Comparison of ENCODE assay signal across 5 fruit fly cellular contexts in the genomic region with DNA sequence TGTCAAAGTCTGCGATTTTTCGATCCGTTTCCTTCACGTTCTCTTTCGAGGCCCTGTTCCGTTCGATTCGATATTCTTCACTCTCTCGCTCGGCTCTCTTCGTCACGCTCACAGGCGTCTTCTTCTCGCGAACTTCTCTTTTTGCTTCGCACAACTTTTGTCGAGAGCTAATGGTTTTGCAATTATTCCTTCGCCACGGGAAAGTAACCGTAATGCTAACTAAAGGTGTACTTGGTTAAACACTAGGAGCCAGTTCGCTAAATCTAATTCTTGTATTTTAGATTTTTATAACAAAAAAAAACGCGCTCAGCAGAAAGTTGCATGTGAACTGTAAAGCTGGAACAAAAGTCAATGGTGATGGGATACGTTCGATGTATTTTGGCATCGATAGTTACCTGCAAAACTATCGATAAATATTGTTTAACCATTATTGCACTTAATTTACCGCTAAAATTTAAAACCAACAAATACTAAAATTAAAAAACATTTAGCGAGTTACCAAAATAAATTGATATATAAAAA.
TF ChIP-seq lines count a peak whose summit lies in the region.

A gene (minus strand): TSS at position 355 of the 522 bp plus-strand sequence.

- TF ChIP-seq CTCF in whole organism, embryonic (GFP tag; optimal IDR thresholded peaks at IDR 0.05; lab: Kevin White, UChicago): no peak

TF ChIP-seq in whole organism, adult, 20 proteins besides CTCF, POLR2A, EP300 and RAD21:
- TF ChIP-seq Mnt (GFP tag; optimal IDR thresholded peaks at IDR 0.05; lab: Kevin White, UChicago) (peak; percentile 72), CG7101 (tag; optimal IDR thresholded peaks at IDR 0.05; lab: Kevin White, UChicago) (peak; percentile 26), CG14711 (tag; optimal IDR thresholded peaks at IDR 0.05; lab: Kevin White, UChicago) (peak; percentile 35), bab1 (GFP tag; optimal IDR thresholded peaks at IDR 0.05; lab: Kevin White, UChicago) (peak; percentile 55), CG5204 (GFP tag; optimal IDR thresholded peaks at IDR 0.05; lab: Kevin White, UChicago) (no peak), pad (GFP tag; optimal IDR thresholded peaks at IDR 0.05; lab: Kevin White, UChicago) (no peak), tj (GFP tag; optimal IDR thresholded peaks at IDR 0.05; lab: Kevin White, UChicago) (peak; percentile 75)

TF ChIP-seq in whole organism, embryonic, 481 proteins besides CTCF, POLR2A, EP300 and RAD21 (continues in another document):
- TF ChIP-seq CG7372 (GFP tag; IDR thresholded peaks at IDR 0.05; lab: Robert Waterston, UW): no peak
- no peak for TF ChIP-seq PHDP (tag; optimal IDR thresholded peaks at IDR 0.05; lab: Kevin White, UChicago)
- peak; percentile 18; the same call in 1 of the 3 replicates for TF ChIP-seq mld (GFP tag; IDR thresholded peaks at IDR 0.05; lab: Robert Waterston, UW; ENCODE audit: partially characterized antibody)
- peak; percentile 17 for TF ChIP-seq YL-1 (GFP tag; optimal IDR thresholded peaks at IDR 0.05; lab: Kevin White, UChicago)
- TF ChIP-seq Ravus (GFP tag; IDR thresholded peaks at IDR 0.05; lab: Robert Waterston, UW): no peak
- no peak for TF ChIP-seq cas (GFP tag; IDR thresholded peaks at IDR 0.05; lab: Robert Waterston, UW)
- peak; percentile 89 for TF ChIP-seq Bgb (GFP tag; IDR thresholded peaks at IDR 0.05; lab: Robert Waterston, UW; ENCODE audit: partially characterized antibody)
- no peak for TF ChIP-seq maf-S (GFP tag; optimal IDR thresholded peaks at IDR 0.05; lab: Kevin White, UChicago)
- TF ChIP-seq HHEX (GFP tag; optimal IDR thresholded peaks at IDR 0.05; lab: Kevin White, UChicago): no peak
- TF ChIP-seq TFAM (GFP tag; optimal IDR thresholded peaks at IDR 0.05; lab: Kevin White, UChicago): no peak
- TF ChIP-seq corto (GFP tag; optimal IDR thresholded peaks at IDR 0.05; lab: Kevin White, UChicago): no peak
- TF ChIP-seq CG14441 (GFP tag; IDR thresholded peaks at IDR 0.05; lab: Robert Waterston, UW): no peak
- no peak for TF ChIP-seq CG10959 (GFP tag; IDR thresholded peaks at IDR 0.05; lab: Robert Waterston, UW)
- TF ChIP-seq slou (GFP tag; optimal IDR thresholded peaks at IDR 0.05; lab: Kevin White, UChicago): no peak
- TF ChIP-seq CG8944 (GFP tag; optimal IDR thresholded peaks at IDR 0.05; lab: Kevin White, UChicago): no peak
- TF ChIP-seq Drgx (GFP tag; IDR thresholded peaks at IDR 0.05; lab: Robert Waterston, UW): no peak
- peak; percentile 56 for TF ChIP-seq sens (GFP tag; lab: Kevin White, UChicago)
- TF ChIP-seq jumu (GFP tag; optimal IDR thresholded peaks at IDR 0.05; lab: Kevin White, UChicago): no peak
- no peak for TF ChIP-seq sens-2 (GFP tag; IDR thresholded peaks at IDR 0.05; lab: Robert Waterston, UW)
- TF ChIP-seq H15 (GFP tag; IDR thresholded peaks at IDR 0.05; lab: Robert Waterston, UW): no peak

TF ChIP-seq in whole organism, prepupa, 60 proteins besides CTCF, POLR2A, EP300 and RAD21:
- TF ChIP-seq Sox14 (GFP tag; optimal IDR thresholded peaks at IDR 0.05; lab: Kevin White, UChicago) (peak; percentile 11), CG8119 (GFP tag; IDR thresholded peaks at IDR 0.05; lab: Robert Waterston, UW) (peak; percentile 26; the same call in 1 of the 3 replicates), Eip78C (GFP tag; lab: Kevin White, UChicago) (peak; percentile 44), spab (GFP tag; optimal IDR thresholded peaks at IDR 0.05; lab: Kevin White, UChicago) (no peak), ss (GFP tag; optimal IDR thresholded peaks at IDR 0.05; lab: Kevin White, UChicago) (peak in 1 of 2 experiments; percentile 21), svp (GFP tag; lab: Kevin White, UChicago) (peak; percentile 62), CG7368 (GFP tag; optimal IDR thresholded peaks at IDR 0.05; lab: Kevin White, UChicago) (no peak)

TF ChIP-seq in whole organism, pupa, 21 proteins besides CTCF, POLR2A, EP300 and RAD21:
- TF ChIP-seq CG14655 (GFP tag; optimal IDR thresholded peaks at IDR 0.05; lab: Kevin White, UChicago): no peak
- 0 out of 2 replicates have a peak, but pooled peaks have one; percentile 4 for TF ChIP-seq Ets98B (GFP tag; IDR thresholded peaks at IDR 0.05; lab: Robert Waterston, UW)
- TF ChIP-seq CG9948 (tag; optimal IDR thresholded peaks at IDR 0.05; lab: Kevin White, UChicago): no peak
- no peak for TF ChIP-seq CG13204 (GFP tag; optimal IDR thresholded peaks at IDR 0.05; lab: Kevin White, UChicago)
- TF ChIP-seq CG10348 (GFP tag; IDR thresholded peaks at IDR 0.05; lab: Robert Waterston, UW): no peak
- TF ChIP-seq CG32121 (GFP tag; IDR thresholded peaks at IDR 0.05; lab: Robert Waterston, UW): peak; percentile 25; the same call in 1 of the 2 replicates
- peak; percentile 31; the same call in 1 of the 2 replicates for TF ChIP-seq CG12605 (GFP tag; IDR thresholded peaks at IDR 0.05; lab: Robert Waterston, UW)
- TF ChIP-seq Pif1B (GFP tag; optimal IDR thresholded peaks at IDR 0.05; lab: Kevin White, UChicago): peak; percentile 0
- no peak for TF ChIP-seq Pif1A (GFP tag; optimal IDR thresholded peaks at IDR 0.05; lab: Kevin White, UChicago)

TF ChIP-seq in whole organism, wandering third instar larva, 38 proteins besides CTCF, POLR2A, EP300 and RAD21:
- no peak for TF ChIP-seq ey (GFP tag; optimal IDR thresholded peaks at IDR 0.05; lab: Kevin White, UChicago)
- no peak for TF ChIP-seq N (GFP tag; optimal IDR thresholded peaks at IDR 0.05; lab: Kevin White, UChicago)
- no peak for TF ChIP-seq Abd-B (GFP tag; optimal IDR thresholded peaks at IDR 0.05; lab: Kevin White, UChicago)
- TF ChIP-seq Dif (GFP tag; optimal IDR thresholded peaks at IDR 0.05; lab: Kevin White, UChicago; ENCODE audit: partially characterized antibody): peak; percentile 54
- TF ChIP-seq CG9705 (GFP tag; optimal IDR thresholded peaks at IDR 0.05; lab: Kevin White, UChicago): no peak
- TF ChIP-seq Sp1 (GFP tag; optimal IDR thresholded peaks at IDR 0.05; lab: Kevin White, UChicago): peak; percentile 8
- TF ChIP-seq dmrt93B (GFP tag; optimal IDR thresholded peaks at IDR 0.05; lab: Kevin White, UChicago): no peak
- TF ChIP-seq br (GFP tag; optimal IDR thresholded peaks at IDR 0.05; lab: Kevin White, UChicago): no peak
- TF ChIP-seq dsf (GFP tag; optimal IDR thresholded peaks at IDR 0.05; lab: Kevin White, UChicago; ENCODE audit: borderline replicate concordance): no peak
- peak; percentile 4 for TF ChIP-seq rgr (GFP tag; optimal IDR thresholded peaks at IDR 0.05; lab: Kevin White, UChicago)
- no peak for TF ChIP-seq Hnf4 (GFP tag; optimal IDR thresholded peaks at IDR 0.05; lab: Kevin White, UChicago)
- no peak for TF ChIP-seq CG32264 (GFP tag; optimal IDR thresholded peaks at IDR 0.05; lab: Kevin White, UChicago)
- TF ChIP-seq Hr83 (GFP tag; optimal IDR thresholded peaks at IDR 0.05; lab: Kevin White, UChicago; ENCODE audit: poor library complexity, severe bottlenecking): no peak
- no peak for TF ChIP-seq Dfd (GFP tag; optimal IDR thresholded peaks at IDR 0.05; lab: Kevin White, UChicago)
- TF ChIP-seq lola (GFP tag; optimal IDR thresholded peaks at IDR 0.05; lab: Kevin White, UChicago): no peak
- TF ChIP-seq tai (GFP tag; optimal IDR thresholded peaks at IDR 0.05; lab: Kevin White, UChicago): no peak
- TF ChIP-seq Rel (GFP tag; optimal IDR thresholded peaks at IDR 0.05; lab: Kevin White, UChicago): no peak
- TF ChIP-seq Rel (tag; optimal IDR thresholded peaks at IDR 0.05; lab: Kevin White, UChicago): no peak
- no peak for TF ChIP-seq OdsH (GFP tag; optimal IDR thresholded peaks at IDR 0.05; lab: Kevin White, UChicago)
- no peak for TF ChIP-seq CrebA (GFP tag; optimal IDR thresholded peaks at IDR 0.05; lab: Kevin White, UChicago; ENCODE audit: borderline replicate concordance)
- TF ChIP-seq fru (GFP tag; optimal IDR thresholded peaks at IDR 0.05; lab: Kevin White, UChicago): no peak
- peak; percentile 7 for TF ChIP-seq h (GFP tag; optimal IDR thresholded peaks at IDR 0.05; lab: Kevin White, UChicago)
- peak; percentile 7 to 47 for TF ChIP-seq dl (GFP tag; optimal IDR thresholded peaks at IDR 0.05; lab: Kevin White, UChicago; ENCODE audit: insufficient read depth in 1 of 2, partially characterized antibody in 2 of 2)
- TF ChIP-seq brk (GFP tag; optimal IDR thresholded peaks at IDR 0.05; lab: Kevin White, UChicago): peak; percentile 34
- TF ChIP-seq Myc (optimal IDR thresholded peaks at IDR 0.05; lab: Kevin White, UChicago): no peak
- TF ChIP-seq sv (GFP tag; optimal IDR thresholded peaks at IDR 0.05; lab: Kevin White, UChicago): no peak
- no peak for TF ChIP-seq GATAd (GFP tag; optimal IDR thresholded peaks at IDR 0.05; lab: Kevin White, UChicago)
- TF ChIP-seq Mio (GFP tag; optimal IDR thresholded peaks at IDR 0.05; lab: Kevin White, UChicago): peak; percentile 7
- no peak for TF ChIP-seq sage (GFP tag; optimal IDR thresholded peaks at IDR 0.05; lab: Kevin White, UChicago)
- no peak for TF ChIP-seq Jra (GFP tag; optimal IDR thresholded peaks at IDR 0.05; lab: Kevin White, UChicago)
- TF ChIP-seq HLH106 (tag; optimal IDR thresholded peaks at IDR 0.05; lab: Kevin White, UChicago): no peak
- TF ChIP-seq jim (GFP tag; optimal IDR thresholded peaks at IDR 0.05; lab: Kevin White, UChicago): no peak
- TF ChIP-seq foxo (GFP tag; optimal IDR thresholded peaks at IDR 0.05; lab: Kevin White, UChicago): no peak
- no peak for TF ChIP-seq psq (GFP tag; optimal IDR thresholded peaks at IDR 0.05; lab: Kevin White, UChicago)
- no peak for TF ChIP-seq woc (GFP tag; optimal IDR thresholded peaks at IDR 0.05; lab: Kevin White, UChicago)
- TF ChIP-seq usp (GFP tag; optimal IDR thresholded peaks at IDR 0.05; lab: Kevin White, UChicago): no peak
- no peak for TF ChIP-seq Hr78 (GFP tag; optimal IDR thresholded peaks at IDR 0.05; lab: Kevin White, UChicago)
- TF ChIP-seq Vsx2 (GFP tag; optimal IDR thresholded peaks at IDR 0.05; lab: Kevin White, UChicago; ENCODE audit: partially characterized antibody): no peak
- TF ChIP-seq pan (optimal IDR thresholded peaks at IDR 0.05; lab: Kevin White, UChicago): no peak
TF ChIP-seq in whole organism, wandering third instar larva: peak in this region for 7.
